Fruit fly (Drosophila melanogaster): ENCODE data around the gene osp.

The osp gene

DNA sequence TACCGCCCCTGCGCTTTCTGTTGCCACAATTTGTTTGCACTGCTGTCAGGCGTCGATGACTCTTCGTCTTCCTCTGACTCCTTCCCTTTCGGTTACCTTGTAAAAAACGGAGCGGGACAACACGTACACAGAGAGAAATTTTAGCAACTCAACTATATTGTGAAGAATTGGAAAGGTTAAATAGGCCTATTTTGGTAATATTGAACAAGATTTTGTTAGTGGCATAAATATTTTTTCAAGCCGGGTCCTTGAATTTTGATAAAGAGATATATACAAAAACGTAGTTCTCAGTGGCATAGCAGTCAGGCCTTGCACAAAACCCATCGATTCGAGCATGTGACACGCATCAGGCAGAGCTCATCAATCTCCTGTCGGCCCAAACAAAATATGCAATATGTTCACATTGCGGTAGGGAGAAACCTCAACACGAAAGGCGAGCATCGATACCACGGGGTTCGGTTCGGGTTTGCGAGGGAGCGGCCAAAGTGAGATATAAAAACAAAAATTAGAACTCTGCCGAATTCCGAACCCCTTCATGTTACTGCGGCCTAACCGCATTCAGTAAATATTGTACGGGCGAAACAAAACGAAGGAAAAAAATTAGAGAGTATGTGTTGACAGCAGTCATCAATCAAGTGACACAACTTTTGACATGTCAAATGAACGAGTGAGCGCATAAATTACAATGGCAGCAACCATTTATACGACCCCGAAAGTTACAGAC lies 135.1 kb downstream of the osp start:
- no peak for TF ChIP-seq toe (GFP tag; optimal IDR thresholded peaks at IDR 0.05)
- no peak for TF ChIP-seq Crg-1 (GFP tag; optimal IDR thresholded peaks at IDR 0.05)
- no peak for TF ChIP-seq Hr96 (GFP tag; optimal IDR thresholded peaks at IDR 0.05)
- TF ChIP-seq ovo (GFP tag; optimal IDR thresholded peaks at IDR 0.05) = no peak
- no peak for TF ChIP-seq tj (GFP tag; optimal IDR thresholded peaks at IDR 0.05)

DNA sequence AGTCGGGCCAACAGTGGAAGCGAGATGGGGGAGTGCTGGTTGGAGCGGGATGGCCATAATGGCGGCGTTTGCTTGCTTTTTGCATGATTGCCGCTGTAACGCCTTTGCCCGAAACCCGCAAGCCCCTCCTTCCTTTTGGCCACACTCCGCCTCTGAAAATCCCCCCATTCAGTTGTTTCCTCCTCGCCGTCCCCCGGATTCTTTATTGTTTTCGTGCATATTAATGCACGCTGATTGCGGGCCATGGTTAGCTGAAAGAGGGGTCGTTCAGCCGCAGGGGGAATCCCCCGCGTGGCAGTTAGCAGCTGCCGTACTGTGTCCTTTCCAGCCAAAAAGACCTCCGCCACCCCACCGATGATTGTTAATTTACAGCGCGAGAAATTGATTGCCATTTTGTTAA lies 136.3 kb downstream of the osp start:
- TF ChIP-seq cic (GFP tag; optimal IDR thresholded peaks at IDR 0.05) (no peak), bab1 (GFP tag; optimal IDR thresholded peaks at IDR 0.05) (no peak), CG11617 (GFP tag; optimal IDR thresholded peaks at IDR 0.05) (no peak), CG7045 (GFP tag; optimal IDR thresholded peaks at IDR 0.05) (no peak), CG5204 (GFP tag; optimal IDR thresholded peaks at IDR 0.05) (no peak), CG1620 (GFP tag; optimal IDR thresholded peaks at IDR 0.05) (no peak), toe (GFP tag; optimal IDR thresholded peaks at IDR 0.05) (no peak), CG14711 (tag; optimal IDR thresholded peaks at IDR 0.05) (no peak), CG7101 (tag; optimal IDR thresholded peaks at IDR 0.05) (no peak), Crg-1 (GFP tag; optimal IDR thresholded peaks at IDR 0.05) (no peak), Mnt (GFP tag; optimal IDR thresholded peaks at IDR 0.05) (no peak), CG33017 (tag; optimal IDR thresholded peaks at IDR 0.05) (no peak), kay (GFP tag; ENCODE audit: borderline replicate concordance) (no peak), tj (GFP tag; optimal IDR thresholded peaks at IDR 0.05) (no peak), Clk (GFP tag; optimal IDR thresholded peaks at IDR 0.05) (no peak), cnc (optimal IDR thresholded peaks at IDR 0.05) (no peak), pad (GFP tag; optimal IDR thresholded peaks at IDR 0.05) (no peak)

DNA sequence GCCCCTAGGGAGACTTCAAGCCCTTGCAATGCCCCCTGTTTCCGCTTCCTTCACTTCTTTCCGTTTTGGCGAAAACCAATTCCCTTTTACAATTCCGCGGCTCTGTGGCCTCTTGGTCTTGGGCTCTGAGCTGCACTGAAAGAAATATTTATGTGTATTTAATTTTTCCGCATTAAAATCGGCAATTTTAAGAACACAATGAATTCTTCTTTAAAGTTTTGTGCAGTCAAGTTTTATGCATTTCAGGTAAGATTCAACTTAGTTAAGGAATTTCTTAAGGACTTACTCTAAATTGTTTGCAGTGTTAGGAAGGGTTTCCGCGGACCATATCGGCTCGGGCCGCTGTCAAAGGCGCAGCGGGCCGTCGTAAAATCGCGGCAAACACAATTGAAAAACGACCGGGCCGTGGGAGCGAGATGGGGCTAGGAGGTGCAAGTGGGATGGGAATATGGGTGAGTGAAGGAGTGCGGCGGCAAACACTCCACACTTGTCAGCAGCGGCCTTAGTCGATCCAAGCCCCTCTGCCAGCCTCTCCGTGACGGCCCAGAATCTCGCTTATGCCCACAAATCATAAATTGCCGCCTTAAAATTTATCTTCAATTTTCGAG lies 136.9 kb downstream of the osp start:
- TF ChIP-seq CG12768 (GFP tag; optimal IDR thresholded peaks at IDR 0.05) (no peak), Mnt (GFP tag; optimal IDR thresholded peaks at IDR 0.05) (no peak), Crg-1 (GFP tag; optimal IDR thresholded peaks at IDR 0.05) (no peak), tj (GFP tag; optimal IDR thresholded peaks at IDR 0.05) (no peak), CG5204 (GFP tag; optimal IDR thresholded peaks at IDR 0.05) (no peak), pad (GFP tag; optimal IDR thresholded peaks at IDR 0.05) (no peak), CG14711 (tag; optimal IDR thresholded peaks at IDR 0.05) (no peak), CG1620 (GFP tag; optimal IDR thresholded peaks at IDR 0.05) (no peak), CG7101 (tag; optimal IDR thresholded peaks at IDR 0.05) (no peak), Clk (GFP tag; optimal IDR thresholded peaks at IDR 0.05) (no peak), kay (GFP tag; ENCODE audit: borderline replicate concordance) (no peak), bab1 (GFP tag; optimal IDR thresholded peaks at IDR 0.05) (no peak), CG11617 (GFP tag; optimal IDR thresholded peaks at IDR 0.05) (no peak), CG7045 (GFP tag; optimal IDR thresholded peaks at IDR 0.05) (no peak), toe (GFP tag; optimal IDR thresholded peaks at IDR 0.05) (no peak), cic (GFP tag; optimal IDR thresholded peaks at IDR 0.05) (no peak), ovo (GFP tag; optimal IDR thresholded peaks at IDR 0.05) (no peak), Hr96 (GFP tag; optimal IDR thresholded peaks at IDR 0.05) (no peak)

- TF ChIP-seq cnc (optimal IDR thresholded peaks at IDR 0.05) (no peak), Hr96 (GFP tag; optimal IDR thresholded peaks at IDR 0.05) (no peak), Crg-1 (GFP tag; optimal IDR thresholded peaks at IDR 0.05) (no peak), CG14711 (tag; optimal IDR thresholded peaks at IDR 0.05) (no peak), CG11617 (GFP tag; optimal IDR thresholded peaks at IDR 0.05) (no peak), toe (GFP tag; optimal IDR thresholded peaks at IDR 0.05) (no peak), CG33017 (tag; optimal IDR thresholded peaks at IDR 0.05) (no peak), Mnt (GFP tag; optimal IDR thresholded peaks at IDR 0.05) (no peak), pad (GFP tag; optimal IDR thresholded peaks at IDR 0.05) (no peak), CG1620 (GFP tag; optimal IDR thresholded peaks at IDR 0.05) (no peak), bab1 (GFP tag; optimal IDR thresholded peaks at IDR 0.05) (no peak), Clk (GFP tag; optimal IDR thresholded peaks at IDR 0.05) (no peak), cic (GFP tag; optimal IDR thresholded peaks at IDR 0.05) (no peak), tj (GFP tag; optimal IDR thresholded peaks at IDR 0.05) (no peak), kay (GFP tag; ENCODE audit: borderline replicate concordance) (no peak), CG7101 (tag; optimal IDR thresholded peaks at IDR 0.05) (no peak), CG7045 (GFP tag; optimal IDR thresholded peaks at IDR 0.05) (no peak), ovo (GFP tag; optimal IDR thresholded peaks at IDR 0.05) (no peak), CG12768 (GFP tag; optimal IDR thresholded peaks at IDR 0.05) (no peak)
Observed at dm6 chr2L:14550653-14551352, 138.3 kb downstream of the osp start.
